Worm (Caenorhabditis elegans) whole organism, L2 larva: ENCODE data around the gene C08E8.5.

ENCODE experiments used
- ama-1 ChIP-seq: fragments of 150-350 bp; optimal IDR thresholded peaks from 2 replicates; lab custom pipeline; 2018; ENCODE audit warnings: inconsistent platforms
- ceh-16 ChIP-seq: fragments of 150-350 bp; optimal IDR thresholded peaks from 2 replicates; lab custom pipeline; 2014; ENCODE audit warnings: missing biosample characterization, missing genetic modification characterization
- gmeb-1 ChIP-seq: fragments of 150-350 bp; optimal IDR thresholded peaks from 2 replicates; lab custom pipeline; 2014; ENCODE audit warnings: missing biosample characterization, missing genetic modification characterization
- nhr-11 ChIP-seq: fragments of 150-350 bp; optimal IDR thresholded peaks from 2 replicates; lab custom pipeline; 2014; ENCODE audit warnings: missing biosample characterization, missing genetic modification characterization
- nhr-12 ChIP-seq: fragments of 150-350 bp; optimal IDR thresholded peaks from 2 replicates; lab custom pipeline; 2014; ENCODE audit warnings: missing biosample characterization, missing genetic modification characterization
- nhr-77 ChIP-seq: fragments of 150-350 bp; optimal IDR thresholded peaks from 2 replicates; lab custom pipeline; 2014; ENCODE audit warnings: missing biosample characterization, missing genetic modification characterization
- skn-1 ChIP-seq: sonication (generic microtip); optimal IDR thresholded peaks from 2 replicates; lab custom pipeline; 2017; ENCODE audit warnings: missing biosample characterization, missing genetic modification characterization
- sma-9 ChIP-seq, 2 experiments: fragments of 150-350 bp in 1 of 2; sonication (generic microtip) in 1 of 2; optimal IDR thresholded peaks; 2 replicates each; lab custom pipeline; 2014 to 2016; ENCODE audit warnings: missing genetic modification characterization in 2 of 2, mild to moderate bottlenecking in 1 of 2, missing biosample characterization in 1 of 2, missing compliant biosample characterization in 1 of 2, missing genetic modification reagents in 1 of 2, moderate library complexity in 1 of 2
- ztf-4 ChIP-seq: fragments of 150-350 bp; optimal IDR thresholded peaks from 2 replicates; lab custom pipeline; 2014; ENCODE audit warnings: missing biosample characterization, missing genetic modification characterization

- TF ChIP-seq ama-1 (lab: Kevin White, UChicago) (no peak), nhr-11 (tag; lab: Kevin White, UChicago) (no peak), skn-1 (tag; lab: Kevin White, UChicago) (no peak), gmeb-1 (no peak), ztf-4 (tag; lab: Kevin White, UChicago) (no peak), nhr-12 (tag; lab: Kevin White, UChicago) (no peak), nhr-77 (tag; lab: Kevin White, UChicago) (no peak), ceh-16 (no peak), sma-9 (GFP tag; optimal IDR thresholded peaks at IDR 0.05; lab: Kevin White, UChicago) (no peak), sma-9 (tag; optimal IDR thresholded peaks at IDR 0.05; lab: Kevin White, UChicago) (no peak)
These were observed 35.9 kb upstream of the C08E8.5 start, which contains the start of gene Y51A2B.9 for ce11 chrV:18395649-18396048.
